Fruit fly (Drosophila melanogaster) whole organism, pupa: ENCODE measurements around the gene CG10035.

Experiments
- CG10348 ChIP-seq: fragments of 200-800 bp; sonication (Bioruptor generic); IDR thresholded peaks from 2 replicates; pipeline ENCODE4 v1.3.6; 2022; ENCODE audit warnings: missing biosample characterization, missing genetic modification characterization
- CG4496 ChIP-seq: fragments of 200-800 bp; sonication (Bioruptor generic); IDR thresholded peaks from 3 replicates; pipeline ENCODE4 v1.3.6; 2022; ENCODE audit warnings: missing biosample characterization, missing genetic modification characterization
- CG8301 ChIP-seq: fragments of 200-800 bp; sonication (Bioruptor generic); optimal IDR thresholded peaks from 2 replicates; lab custom pipeline; 2018; ENCODE audit warnings: missing biosample characterization, mild to moderate bottlenecking, missing genetic modification characterization
- Pif1B ChIP-seq: fragments of 200-800 bp; sonication (Bioruptor generic); optimal IDR thresholded peaks from 3 replicates; lab custom pipeline; 2016; ENCODE audit warnings: missing biosample characterization, missing genetic modification characterization
- Snoo ChIP-seq: fragments of 200-800 bp; sonication (Bioruptor generic); optimal IDR thresholded peaks from 3 replicates; lab custom pipeline; 2017; ENCODE audit warnings: missing biosample characterization, mild to moderate bottlenecking, missing genetic modification characterization, inconsistent platforms
- fd96Ca ChIP-seq: fragments of 200-800 bp; sonication (Bioruptor generic); IDR thresholded peaks from 3 replicates; pipeline ENCODE4 v1.3.6; 2022; ENCODE audit warnings: missing biosample characterization, missing genetic modification characterization
- rn ChIP-seq: fragments of 200-800 bp; sonication (Bioruptor generic); IDR thresholded peaks from 2 replicates; pipeline ENCODE4 v1.3.6; 2022; ENCODE audit warnings: missing biosample characterization, missing genetic modification characterization

dm6 chr3R:12341374-12341773 is 41.1 kb downstream of the CG10035 start, which contains the start of gene Sgsf:
- TF ChIP-seq Snoo (tag; lab: Kevin White, UChicago) (no peak), CG10348 (GFP tag; lab: Robert Waterston, UW) (no peak), CG4496 (GFP tag; lab: Robert Waterston, UW) (no peak), Pif1B (GFP tag; lab: Kevin White, UChicago) (no peak), CG8301 (tag; lab: Kevin White, UChicago) (no peak), rn (GFP tag; lab: Robert Waterston, UW) (no peak), fd96Ca (no peak)
